Worm (Caenorhabditis elegans) whole organism, young adult: Measurements from ENCODE around the gene ugt-29.

Experiments used
- F33H1.4 ChIP-seq: fragments of 200-800 bp; sonication (Bioruptor generic); IDR thresholded peaks from 2 replicates; pipeline ENCODE4 v1.3.6; 2022; ENCODE audit warnings: missing genetic modification reagents, missing genetic modification characterization, missing compliant biosample characterization
- F37B4.10 ChIP-seq: fragments of 200-800 bp; sonication (Bioruptor generic); IDR thresholded peaks from 2 replicates; pipeline ENCODE4 v1.3.6; 2022; ENCODE audit warnings: missing genetic modification characterization, missing compliant biosample characterization
- F52B5.7 ChIP-seq: sonication (generic microtip); optimal IDR thresholded peaks from 2 replicates; lab custom pipeline; 2016; ENCODE audit warnings: mild to moderate bottlenecking, missing genetic modification characterization, missing compliant biosample characterization
- F55B11.4 ChIP-seq: sonication (generic microtip); optimal IDR thresholded peaks from 2 replicates; lab custom pipeline; 2016; ENCODE audit warnings: missing compliant biosample characterization, missing genetic modification characterization, borderline replicate concordance; ENCODE audit not compliant: insufficient read depth
- T07F8.4 ChIP-seq: sonication (generic microtip); optimal IDR thresholded peaks from 2 replicates; lab custom pipeline; 2016; ENCODE audit warnings: mild to moderate bottlenecking, missing genetic modification characterization, moderate library complexity, missing compliant biosample characterization
- Y67H2A.10 ChIP-seq: fragments of 200-800 bp; sonication (Bioruptor generic); conservative IDR thresholded peaks from 2 replicates; pipeline ENCODE4 v1.3.6; 2022; ENCODE audit warnings: missing genetic modification reagents, missing genetic modification characterization, missing compliant biosample characterization
- ZK185.1 ChIP-seq: sonication (generic microtip); optimal IDR thresholded peaks from 2 replicates; lab custom pipeline; 2016; ENCODE audit warnings: mild to moderate bottlenecking, missing genetic modification characterization, missing compliant biosample characterization; ENCODE audit not compliant: poor library complexity, severe bottlenecking
- akir-1 ChIP-seq: fragments of 200-800 bp; sonication (Bioruptor generic); optimal IDR thresholded peaks from 2 replicates; lab custom pipeline; 2018; ENCODE audit warnings: mild to moderate bottlenecking, missing genetic modification characterization, moderate library complexity, missing compliant biosample characterization
- aptf-3 ChIP-seq: fragments of 200-800 bp; sonication (Bioruptor generic); IDR thresholded peaks from 2 replicates; pipeline ENCODE4 v1.3.6; 2022; ENCODE audit warnings: missing genetic modification characterization, missing compliant biosample characterization
- athp-1 ChIP-seq: sonication (generic microtip); optimal IDR thresholded peaks from 2 replicates; lab custom pipeline; 2017; ENCODE audit warnings: mild to moderate bottlenecking, missing genetic modification characterization, missing compliant biosample characterization
- attf-6 ChIP-seq: fragments of 200-800 bp; sonication (Bioruptor generic); IDR thresholded peaks from 2 replicates; pipeline ENCODE4 v1.3.6; 2022; ENCODE audit warnings: missing genetic modification reagents, missing genetic modification characterization, missing compliant biosample characterization
- ccch-3 ChIP-seq: fragments of 200-800 bp; sonication (Bioruptor generic); optimal IDR thresholded peaks from 2 replicates; lab custom pipeline; 2018; ENCODE audit warnings: mild to moderate bottlenecking, missing genetic modification characterization, missing compliant biosample characterization
- ceh-27 ChIP-seq: fragments of 200-800 bp; sonication (Bioruptor generic); optimal IDR thresholded peaks from 2 replicates; lab custom pipeline; 2018; ENCODE audit warnings: mild to moderate bottlenecking, missing genetic modification characterization, moderate library complexity, missing compliant biosample characterization
- ceh-40 ChIP-seq: fragments of 200-800 bp; sonication (Bioruptor generic); IDR thresholded peaks from 2 replicates; pipeline ENCODE4 v1.3.6; 2022; ENCODE audit warnings: missing genetic modification characterization, missing compliant biosample characterization
- ceh-79 ChIP-seq: sonication (generic microtip); optimal IDR thresholded peaks from 2 replicates; lab custom pipeline; 2017; ENCODE audit warnings: mild to moderate bottlenecking, missing genetic modification characterization, missing compliant biosample characterization
- chd-7 ChIP-seq: sonication (generic microtip); optimal IDR thresholded peaks from 2 replicates; lab custom pipeline; 2016; ENCODE audit warnings: mild to moderate bottlenecking, missing genetic modification characterization, moderate library complexity, missing compliant biosample characterization
- gei-17 ChIP-seq: fragments of 200-800 bp; sonication (Bioruptor generic); optimal IDR thresholded peaks from 2 replicates; lab custom pipeline; 2018; ENCODE audit warnings: mild to moderate bottlenecking, missing genetic modification characterization, missing compliant biosample characterization
- him-1 ChIP-seq: sonication (generic microtip); optimal IDR thresholded peaks from 2 replicates; lab custom pipeline; 2016; ENCODE audit warnings: missing genotype, missing genetic modification reagents, missing genetic modification characterization, missing compliant biosample characterization
- hlh-12 ChIP-seq: sonication (generic microtip); optimal IDR thresholded peaks from 2 replicates; lab custom pipeline; 2016; ENCODE audit warnings: missing genetic modification characterization, missing compliant biosample characterization
- hmg-20 ChIP-seq: fragments of 200-800 bp; sonication (Bioruptor generic); IDR thresholded peaks from 2 replicates; pipeline ENCODE4 v1.3.6; 2022; ENCODE audit warnings: missing genetic modification reagents, missing genetic modification characterization, missing compliant biosample characterization
- hrde-1 ChIP-seq: sonication (generic microtip); optimal IDR thresholded peaks from 2 replicates; lab custom pipeline; 2016; ENCODE audit warnings: missing genetic modification characterization, mild to moderate bottlenecking, missing compliant biosample characterization, moderate library complexity, missing genotype, missing genetic modification reagents, borderline replicate concordance
- hsf-1 ChIP-seq: fragments of 200-800 bp; sonication (Bioruptor generic); IDR thresholded peaks from 2 replicates; pipeline ENCODE4 v1.3.6; 2022; ENCODE audit warnings: missing genetic modification reagents, missing genetic modification characterization, missing compliant biosample characterization
- lag-1 ChIP-seq: fragments of 200-800 bp; sonication (Bioruptor generic); IDR thresholded peaks from 2 replicates; pipeline ENCODE4 v1.3.6; 2022; ENCODE audit warnings: missing genetic modification reagents, missing genetic modification characterization, missing compliant biosample characterization
- let-526 ChIP-seq: fragments of 200-800 bp; sonication (Bioruptor generic); IDR thresholded peaks from 2 replicates; pipeline ENCODE4 v1.3.6; 2022; ENCODE audit warnings: missing genetic modification reagents, missing genetic modification characterization, missing compliant biosample characterization
- lin-26 ChIP-seq: fragments of 200-800 bp; sonication (Bioruptor generic); IDR thresholded peaks from 2 replicates; pipeline ENCODE4 v1.3.6; 2022; ENCODE audit warnings: missing genetic modification reagents, missing genetic modification characterization, missing compliant biosample characterization
- madf-3 ChIP-seq: fragments of 200-800 bp; sonication (Bioruptor generic); IDR thresholded peaks from 2 replicates; pipeline ENCODE4 v1.3.6; 2022; ENCODE audit warnings: missing genetic modification reagents, missing genetic modification characterization, missing compliant biosample characterization
- mcd-1 ChIP-seq: fragments of 200-800 bp; sonication (Bioruptor generic); IDR thresholded peaks from 2 replicates; pipeline ENCODE4 v1.3.6; 2022; ENCODE audit warnings: missing genetic modification reagents, missing genetic modification characterization, missing compliant biosample characterization
- mel-28 ChIP-seq: sonication (generic microtip); optimal IDR thresholded peaks from 2 replicates; lab custom pipeline; 2016; ENCODE audit warnings: borderline replicate concordance, mild to moderate bottlenecking, missing genetic modification characterization, missing compliant biosample characterization
- mxl-1 ChIP-seq: sonication (generic microtip); optimal IDR thresholded peaks from 2 replicates; lab custom pipeline; 2016; ENCODE audit warnings: missing genetic modification characterization, missing compliant biosample characterization
- nfya-2 ChIP-seq: fragments of 200-800 bp; sonication (Bioruptor generic); IDR thresholded peaks from 2 replicates; pipeline ENCODE4 v1.3.6; 2022; ENCODE audit warnings: missing genetic modification reagents, missing genetic modification characterization, missing compliant biosample characterization
- nhr-27 ChIP-seq: fragments of 200-800 bp; sonication (Bioruptor generic); optimal IDR thresholded peaks from 2 replicates; lab custom pipeline; 2018; ENCODE audit warnings: mild to moderate bottlenecking, missing genetic modification characterization, moderate library complexity, missing compliant biosample characterization
- nhr-80 ChIP-seq: sonication (generic microtip); optimal IDR thresholded peaks from 2 replicates; lab custom pipeline; 2016; ENCODE audit warnings: missing genetic modification characterization, missing compliant biosample characterization
- pha-4 ChIP-seq: fragments of 150-350 bp; sonication (generic microtip); optimal IDR thresholded peaks from 2 replicates; lab custom pipeline; 2014; ENCODE audit warnings: missing biosample characterization, missing genetic modification reagents, missing genetic modification characterization
- rec-8 ChIP-seq, 2 experiments: sonication (generic microtip); optimal IDR thresholded peaks; 2 replicates each; lab custom pipeline; 2016; ENCODE audit warnings: mild to moderate bottlenecking in 2 of 2, missing genetic modification characterization in 2 of 2, missing genetic modification reagents in 2 of 2, missing genotype in 2 of 2, missing biosample characterization in 1 of 2, missing compliant biosample characterization in 1 of 2, moderate library complexity in 1 of 2
- sdz-38 ChIP-seq: sonication (generic microtip); optimal IDR thresholded peaks from 2 replicates; lab custom pipeline; 2016; ENCODE audit warnings: missing genotype, missing genetic modification characterization, missing compliant biosample characterization
- sptf-2 ChIP-seq: fragments of 200-800 bp; sonication (Bioruptor generic); optimal IDR thresholded peaks from 2 replicates; lab custom pipeline; 2018; ENCODE audit warnings: mild to moderate bottlenecking, missing genetic modification characterization, missing compliant biosample characterization
- tlf-1 ChIP-seq: fragments of 200-800 bp; sonication (Bioruptor generic); optimal IDR thresholded peaks from 2 replicates; lab custom pipeline; 2018; ENCODE audit warnings: mild to moderate bottlenecking, missing genetic modification characterization, missing compliant biosample characterization
- xnd-1 ChIP-seq: sonication (generic microtip); optimal IDR thresholded peaks from 2 replicates; lab custom pipeline; 2016; ENCODE audit warnings: missing genotype, missing genetic modification reagents, missing genetic modification characterization, missing compliant biosample characterization
- zim-3 ChIP-seq: sonication (generic microtip); optimal IDR thresholded peaks from 2 replicates; lab custom pipeline; 2017; ENCODE audit warnings: mild to moderate bottlenecking, missing genetic modification characterization, moderate library complexity, missing compliant biosample characterization
- ztf-26 ChIP-seq: sonication (generic microtip); optimal IDR thresholded peaks from 2 replicates; lab custom pipeline; 2017; ENCODE audit warnings: missing genetic modification characterization, missing compliant biosample characterization
- ztf-28 ChIP-seq: fragments of 200-800 bp; sonication (Bioruptor generic); IDR thresholded peaks from 2 replicates; pipeline ENCODE4 v1.3.6; 2022; ENCODE audit warnings: missing genetic modification reagents, missing genetic modification characterization, missing compliant biosample characterization

Gene ugt-29

ce11 chrV:723895-724352 lies 24.5 kb upstream of the ugt-29 start, which contains the start of gene fbxb-72 (continued):
- no peak for TF ChIP-seq attf-6 (GFP tag; lab: Robert Waterston, UW)
- peak; percentile 84 for TF ChIP-seq F52B5.7
- TF ChIP-seq F33H1.4 (GFP tag; lab: Robert Waterston, UW), result no peak
- no peak for TF ChIP-seq sdz-38 (tag; lab: Kevin White, UChicago)
- TF ChIP-seq ztf-26 (tag; lab: Kevin White, UChicago), result peak; percentile 68
- no peak for TF ChIP-seq rec-8 (tag; optimal IDR thresholded peaks at IDR 0.05; lab: Kevin White, UChicago)
- no peak for TF ChIP-seq ceh-79 (tag; lab: Kevin White, UChicago)
- TF ChIP-seq lin-26, result peak; percentile 32; the same call in 1 of the 2 replicates
- TF ChIP-seq nhr-80 (tag; lab: Kevin White, UChicago), result peak; percentile 39
- peak; percentile 77 for TF ChIP-seq chd-7 (tag; lab: Kevin White, UChicago)
- TF ChIP-seq madf-3, result 0 out of 2 replicates have a peak, but pooled peaks have one; percentile 9
- TF ChIP-seq mxl-1 (tag; lab: Kevin White, UChicago), result no peak
- no peak for TF ChIP-seq F37B4.10 (GFP tag; lab: Robert Waterston, UW)
- TF ChIP-seq ZK185.1 (tag; lab: Kevin White, UChicago), result peak; percentile 95
- TF ChIP-seq ceh-27 (GFP tag; lab: Kevin White, UChicago), result peak; percentile 22
- TF ChIP-seq nfya-2 (GFP tag; lab: Robert Waterston, UW), result no peak
- peak; percentile 25 for TF ChIP-seq akir-1
- peak; percentile 38; the same call in 1 of the 2 replicates for TF ChIP-seq mcd-1 (GFP tag; lab: Robert Waterston, UW)
- peak; percentile 89 for TF ChIP-seq tlf-1
- peak; percentile 5 for TF ChIP-seq nhr-27 (tag; lab: Kevin White, UChicago)
- no peak for TF ChIP-seq hrde-1 (tag; lab: Kevin White, UChicago)
- TF ChIP-seq mel-28 (tag; lab: Kevin White, UChicago), result no peak
- TF ChIP-seq Y67H2A.10 (GFP tag; lab: Robert Waterston, UW), result no peak
- no peak for TF ChIP-seq ceh-40 (GFP tag; lab: Robert Waterston, UW)
- 0 out of 2 replicates have a peak, but pooled peaks have one; percentile 11 for TF ChIP-seq let-526 (GFP tag; lab: Robert Waterston, UW)
- TF ChIP-seq, all 124 proteins: peak for 52

ce11 chrV:722889-723288 lies 23.5 kb upstream of the ugt-29 start:
- TF ChIP-seq gei-17 (no peak), T07F8.4 (no peak)

- TF ChIP-seq attf-6 (GFP tag; lab: Robert Waterston, UW), result no peak
Observed at ce11 chrV:719731-720130, 20.3 kb upstream of the ugt-29 start, which contains the start of gene srbc-40. Gene srbc-40, minus strand, starts transcription at chrV:719831.

- TF ChIP-seq hmg-20 (no peak), athp-1 (no peak), attf-6 (GFP tag; lab: Robert Waterston, UW) (no peak), pha-4 (tag; lab: Kevin White, UChicago) (no peak), xnd-1 (tag; lab: Kevin White, UChicago) (no peak), ccch-3 (no peak), hlh-12 (tag; lab: Kevin White, UChicago) (no peak), F55B11.4 (tag; lab: Kevin White, UChicago) (no peak), zim-3 (tag; lab: Kevin White, UChicago) (no peak), hsf-1 (GFP tag; lab: Robert Waterston, UW) (no peak), let-526 (GFP tag; lab: Robert Waterston, UW) (no peak), ztf-28 (GFP tag; lab: Robert Waterston, UW) (no peak), him-1 (tag; lab: Kevin White, UChicago) (no peak), lag-1 (no peak), aptf-3 (GFP tag; lab: Robert Waterston, UW) (no peak), sptf-2 (GFP tag; lab: Kevin White, UChicago) (no peak)
Observed at ce11 chrV:712882-713281, 13.5 kb upstream of the ugt-29 start, which contains the start of gene cyp-33C11. Gene cyp-33C11, minus strand, starts transcription at chrV:712982.
